Fruit fly (Drosophila melanogaster) whole organism, wandering third instar larva: ENCODE measurements around the gene eff.

Experiments
- Abd-B ChIP-seq: fragments of >200 bp; optimal IDR thresholded peaks from 2 replicates; lab custom pipeline; 2017; ENCODE audit warnings: missing biosample characterization, missing genetic modification characterization
- CG32264 ChIP-seq: fragments of 200-800 bp; sonication (Bioruptor generic); optimal IDR thresholded peaks from 2 replicates; lab custom pipeline; 2016; ENCODE audit warnings: missing biosample characterization, missing genetic modification characterization
- Dfd ChIP-seq: fragments of >200 bp; optimal IDR thresholded peaks from 2 replicates; lab custom pipeline; 2017; ENCODE audit warnings: missing biosample characterization, missing genetic modification characterization
- Dif ChIP-seq: fragments of 200-275, 200-300 bp; sonication (Bioruptor generic); optimal IDR thresholded peaks from 2 replicates; lab custom pipeline; 2018; ENCODE audit warnings: missing biosample characterization, missing genetic modification characterization; ENCODE audit not compliant: partially characterized antibody
- GATAd ChIP-seq: sonication (Bioruptor generic); optimal IDR thresholded peaks from 2 replicates; lab custom pipeline; 2016; ENCODE audit warnings: missing biosample characterization, missing genetic modification characterization
- Jra ChIP-seq: sonication (Bioruptor generic); optimal IDR thresholded peaks from 2 replicates; lab custom pipeline; 2016; ENCODE audit warnings: missing biosample characterization, missing genetic modification characterization
- Mio ChIP-seq: sonication (Bioruptor generic); optimal IDR thresholded peaks from 2 replicates; lab custom pipeline; 2016; ENCODE audit warnings: missing biosample characterization, missing genetic modification characterization
- N ChIP-seq: fragments of >200 bp; optimal IDR thresholded peaks from 2 replicates; lab custom pipeline; 2018; ENCODE audit warnings: missing biosample characterization, missing external identifiers, missing genetic modification characterization
- OdsH ChIP-seq: fragments of 200-800 bp; sonication (Bioruptor generic); optimal IDR thresholded peaks from 2 replicates; lab custom pipeline; 2016; ENCODE audit warnings: missing biosample characterization, mild to moderate bottlenecking, missing genetic modification characterization
- Sp1 ChIP-seq: fragments of 200-800 bp; sonication (Bioruptor generic); optimal IDR thresholded peaks from 3 replicates; lab custom pipeline; 2019; ENCODE audit warnings: missing biosample characterization, mild to moderate bottlenecking, missing genetic modification characterization, moderate library complexity
- dsf ChIP-seq: sonication (Bioruptor generic); optimal IDR thresholded peaks from 2 replicates; lab custom pipeline; 2016; ENCODE audit warnings: missing biosample characterization, missing genetic modification characterization, borderline replicate concordance
- h ChIP-seq: fragments of 200-800 bp; sonication (Bioruptor generic); optimal IDR thresholded peaks from 3 replicates; lab custom pipeline; 2016; ENCODE audit warnings: missing biosample characterization, mild to moderate bottlenecking, missing genetic modification characterization
- jim ChIP-seq: fragments of 175-275, 200-325 bp; sonication (Bioruptor generic); optimal IDR thresholded peaks from 2 replicates; lab custom pipeline; 2016; ENCODE audit warnings: missing biosample characterization, mild to moderate bottlenecking, missing genetic modification characterization
- pan ChIP-seq: fragments of >200 bp; optimal IDR thresholded peaks from 2 replicates; lab custom pipeline; 2017
- rgr ChIP-seq: fragments of 200-800 bp; sonication (Bioruptor generic); optimal IDR thresholded peaks from 3 replicates; lab custom pipeline; 2016; ENCODE audit warnings: missing biosample characterization, mild to moderate bottlenecking, missing genetic modification characterization
- sage ChIP-seq: fragments of 200-800 bp; sonication (Bioruptor generic); optimal IDR thresholded peaks from 2 replicates; lab custom pipeline; 2016; ENCODE audit warnings: missing biosample characterization, mild to moderate bottlenecking, missing genetic modification characterization

Gene eff

dm6 chr3R:14683928-14684327 is 57.2 kb downstream of the eff start (continued):
- TF ChIP-seq dsf, result no peak
- peak; percentile 56 for TF ChIP-seq h (GFP tag; lab: Kevin White, UChicago)
- peak; percentile 22 for TF ChIP-seq rgr (GFP tag; lab: Kevin White, UChicago)
- TF ChIP-seq Jra, result no peak
- TF ChIP-seq CG32264 (GFP tag; lab: Kevin White, UChicago), result peak; percentile 20
- no peak for TF ChIP-seq Abd-B (GFP tag; lab: Kevin White, UChicago)
- TF ChIP-seq GATAd, result no peak
- TF ChIP-seq Sp1 (GFP tag; lab: Kevin White, UChicago), result peak; percentile 40
- no peak for TF ChIP-seq sage (GFP tag; lab: Kevin White, UChicago)
- no peak for TF ChIP-seq jim (GFP tag; lab: Kevin White, UChicago)
- TF ChIP-seq pan, result no peak
- TF ChIP-seq N (GFP tag; lab: Kevin White, UChicago), result no peak
- TF ChIP-seq Dfd (GFP tag; lab: Kevin White, UChicago), result no peak
- peak; percentile 35 for TF ChIP-seq OdsH (GFP tag; lab: Kevin White, UChicago)
- no peak for TF ChIP-seq Dif (GFP tag; lab: Kevin White, UChicago)
- TF ChIP-seq Mio (GFP tag; lab: Kevin White, UChicago), result no peak
